Worm (Caenorhabditis elegans): ENCODE results near the gene srbc-3.

DNA sequence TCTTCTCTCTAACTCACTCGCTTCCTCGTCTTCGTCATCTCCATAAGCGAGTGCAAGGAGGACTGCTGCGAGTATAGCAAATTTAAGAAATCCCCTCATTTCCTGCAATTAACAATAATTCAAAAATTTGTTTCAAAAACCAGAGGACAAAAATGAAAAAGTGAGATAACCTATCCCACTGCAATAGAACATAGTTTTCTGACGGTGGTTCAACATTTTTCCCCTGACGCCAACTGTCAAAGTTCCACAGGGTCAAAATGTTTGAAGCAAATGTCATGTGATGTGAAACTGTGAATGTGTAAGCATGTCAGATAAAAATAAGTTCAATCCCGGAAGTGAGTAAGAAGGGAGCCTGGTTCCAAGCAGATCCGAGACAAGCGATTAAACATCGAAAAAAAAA lies 38.9 kb upstream of the srbc-3 start, which contains the start of gene T28A11.19:
- TF ChIP-seq F13H6.1 (tag; optimal IDR thresholded peaks at IDR 0.05) = no peak
- TF ChIP-seq unc-39 (tag; optimal IDR thresholded peaks at IDR 0.05) = no peak
- TF ChIP-seq dmd-4 (tag; optimal IDR thresholded peaks at IDR 0.05) = no peak
- TF ChIP-seq ZK546.5 (tag; optimal IDR thresholded peaks at IDR 0.05) = no peak
- no peak for TF ChIP-seq R02D3.7 (tag; optimal IDR thresholded peaks at IDR 0.05)
- TF ChIP-seq egl-27 (tag; optimal IDR thresholded peaks at IDR 0.05) = no peak
- no peak for TF ChIP-seq fos-1 (tag; optimal IDR thresholded peaks at IDR 0.05)
- no peak for TF ChIP-seq snpc-4 (tag; optimal IDR thresholded peaks at IDR 0.05)
